Fruit fly (Drosophila melanogaster): ENCODE measurements around the gene CG17776.

The CG17776 gene

dm6 chrX:2134965-2135758, 49.4 kb upstream of the CG17776 start (continued):
- TF ChIP-seq CG6791 (GFP tag; IDR thresholded peaks at IDR 0.05; ENCODE audit: partially characterized antibody) = no peak
- TF ChIP-seq CG14441 (GFP tag; IDR thresholded peaks at IDR 0.05) = peak; percentile 90
- TF ChIP-seq CG8359 (GFP tag; optimal IDR thresholded peaks at IDR 0.05; ENCODE audit: borderline replicate concordance) = peak; percentile 76
- TF ChIP-seq Adf1 (GFP tag; IDR thresholded peaks at IDR 0.05) = peak; percentile 27; the same call in 1 of the 2 replicates
- peak; percentile 91 for TF ChIP-seq Meics (GFP tag; optimal IDR thresholded peaks at IDR 0.05)
- peak; percentile 92 for TF ChIP-seq grau (tag; optimal IDR thresholded peaks at IDR 0.05)
- TF ChIP-seq Six4 (GFP tag; optimal IDR thresholded peaks at IDR 0.05) = peak; percentile 77
- TF ChIP-seq otp (GFP tag; IDR thresholded peaks at IDR 0.05) = peak; percentile 57; the same call in 1 of the 3 replicates
- TF ChIP-seq Rx (GFP tag; IDR thresholded peaks at IDR 0.05) = peak; percentile 65
- TF ChIP-seq oc (tag; optimal IDR thresholded peaks at IDR 0.05) = peak; percentile 71
- TF ChIP-seq CG4282 (GFP tag; optimal IDR thresholded peaks at IDR 0.05) = peak; percentile 24
- peak; percentile 69 for TF ChIP-seq B-H1 (GFP tag; IDR thresholded peaks at IDR 0.05)
- 0 out of 2 replicates have a peak, but pooled peaks have one; percentile 40 for TF ChIP-seq cas (GFP tag; IDR thresholded peaks at IDR 0.05)
- TF ChIP-seq CG7556 (GFP tag; optimal IDR thresholded peaks at IDR 0.05) = peak; percentile 94
- TF ChIP-seq Xrp1 (GFP tag; IDR thresholded peaks at IDR 0.05) = peak; percentile 91
- TF ChIP-seq Lim3 (GFP tag; IDR thresholded peaks at IDR 0.05) = peak; percentile 21; the same call in 1 of the 2 replicates
- peak; percentile 73 for TF ChIP-seq Mes4 (GFP tag; optimal IDR thresholded peaks at IDR 0.05)
- peak; percentile 86 for TF ChIP-seq mam (GFP tag; optimal IDR thresholded peaks at IDR 0.05)
- peak; percentile 81 for TF ChIP-seq CG5180 (GFP tag; optimal IDR thresholded peaks at IDR 0.05)
- peak; percentile 50 to 92 for TF ChIP-seq bsh (GFP tag; optimal IDR thresholded peaks at IDR 0.05)
- TF ChIP-seq CG15269 (tag; optimal IDR thresholded peaks at IDR 0.05) = peak; percentile 93
- peak; percentile 92 for TF ChIP-seq HHEX (GFP tag; optimal IDR thresholded peaks at IDR 0.05)
- TF ChIP-seq hbn (GFP tag; IDR thresholded peaks at IDR 0.05; ENCODE audit: partially characterized antibody) = no peak
- peak; percentile 80 for TF ChIP-seq pum (GFP tag; optimal IDR thresholded peaks at IDR 0.05)
- no peak for TF ChIP-seq unc-4 (GFP tag; IDR thresholded peaks at IDR 0.05; ENCODE audit: partially characterized antibody)
- peak; percentile 80 for TF ChIP-seq Side (GFP tag; optimal IDR thresholded peaks at IDR 0.05)
- TF ChIP-seq MBD-R2 (GFP tag; IDR thresholded peaks at IDR 0.05) = no peak
- peak; percentile 77 for TF ChIP-seq CG8944 (GFP tag; optimal IDR thresholded peaks at IDR 0.05)
- peak; percentile 88 for TF ChIP-seq CG15601 (tag; optimal IDR thresholded peaks at IDR 0.05)
- peak; percentile 76 for TF ChIP-seq Dad (GFP tag; optimal IDR thresholded peaks at IDR 0.05)
- TF ChIP-seq CG9817 (tag; optimal IDR thresholded peaks at IDR 0.05) = peak; percentile 87
- peak; percentile 88 for TF ChIP-seq Asciz (GFP tag; optimal IDR thresholded peaks at IDR 0.05)
- TF ChIP-seq CG2199 (GFP tag; IDR thresholded peaks at IDR 0.05) = peak; percentile 43; the same call in 1 of the 3 replicates
- TF ChIP-seq Ssrp (tag; optimal IDR thresholded peaks at IDR 0.05) = peak; percentile 88
- TF ChIP-seq toy (GFP tag; IDR thresholded peaks at IDR 0.05) = peak; percentile 58
- TF ChIP-seq slp2 (GFP tag; optimal IDR thresholded peaks at IDR 0.05) = peak; percentile 65
- TF ChIP-seq CG17328 (GFP tag; IDR thresholded peaks at IDR 0.05) = peak; percentile 79
- TF ChIP-seq CG4730 (GFP tag; IDR thresholded peaks at IDR 0.05) = peak; percentile 68
- TF ChIP-seq Ptx1 (GFP tag; IDR thresholded peaks at IDR 0.05) = peak; percentile 90
- peak; percentile 59; the same call in 2 of the 3 replicates for TF ChIP-seq ken (GFP tag; IDR thresholded peaks at IDR 0.05)
- peak; percentile 75 for TF ChIP-seq CG11398 (GFP tag; optimal IDR thresholded peaks at IDR 0.05)
- TF ChIP-seq CG15479 (GFP tag; optimal IDR thresholded peaks at IDR 0.05) = peak; percentile 59
- peak; percentile 85 for TF ChIP-seq Spps (tag; optimal IDR thresholded peaks at IDR 0.05)
- peak; percentile 60 for TF ChIP-seq CG5953 (GFP tag; IDR thresholded peaks at IDR 0.05)
- peak; percentile 92 for TF ChIP-seq Oli (tag; optimal IDR thresholded peaks at IDR 0.05)
- TF ChIP-seq caup (GFP tag; optimal IDR thresholded peaks at IDR 0.05; ENCODE audit: severe bottlenecking) = peak; percentile 91
- TF ChIP-seq fd102C (GFP tag; optimal IDR thresholded peaks at IDR 0.05) = peak; percentile 63
- no peak for TF ChIP-seq CG16779 (GFP tag; IDR thresholded peaks at IDR 0.05)
